Fruit fly (Drosophila melanogaster) whole organism, embryonic: ENCODE data around the gene Doa.
A peak's percentile ranks its signal among the peaks of the same experiment; 100 is the strongest.

Experiments
- Atf-2 ChIP-seq: fragments of 200-800 bp; sonication (Bioruptor generic); optimal IDR thresholded peaks from 2 replicates; lab custom pipeline; 2016; ENCODE audit warnings: missing biosample characterization, missing genetic modification characterization
- Atf6 ChIP-seq: fragments of 200-800 bp; sonication (Bioruptor generic); IDR thresholded peaks from 2 replicates; pipeline ENCODE4 v1.3.6; 2022; ENCODE audit warnings: missing biosample characterization, missing genetic modification characterization
- CG10209 ChIP-seq: fragments of 200-800 bp; sonication (Bioruptor generic); optimal IDR thresholded peaks from 3 replicates; lab custom pipeline; 2017; ENCODE audit warnings: missing biosample characterization, mild to moderate bottlenecking, missing genetic modification characterization, missing genetic modification reagents
- CG10274 ChIP-seq: fragments of 200-800 bp; sonication (Bioruptor generic); optimal IDR thresholded peaks from 3 replicates; lab custom pipeline; 2017; ENCODE audit warnings: missing biosample characterization, mild to moderate bottlenecking, missing genetic modification characterization
- CG11723 ChIP-seq: fragments of 200-800 bp; sonication (Bioruptor generic); optimal IDR thresholded peaks from 2 replicates; lab custom pipeline; 2017; ENCODE audit warnings: missing biosample characterization, mild to moderate bottlenecking, missing genetic modification characterization
- CG16863 ChIP-seq: fragments of 200-800 bp; sonication (Bioruptor generic); optimal IDR thresholded peaks from 3 replicates; lab custom pipeline; 2016; ENCODE audit warnings: missing biosample characterization, missing genetic modification characterization
- CG17186 ChIP-seq: fragments of 200-800 bp; sonication (Bioruptor generic); optimal IDR thresholded peaks from 3 replicates; lab custom pipeline; 2017; ENCODE audit warnings: missing biosample characterization, missing genetic modification reagents, missing genetic modification characterization
- CG17912 ChIP-seq: fragments of 200-800 bp; sonication (Bioruptor generic); optimal IDR thresholded peaks from 2 replicates; lab custom pipeline; 2018; ENCODE audit warnings: missing biosample characterization, mild to moderate bottlenecking, missing genetic modification characterization
- CG18262 ChIP-seq: fragments of 200-800 bp; optimal IDR thresholded peaks from 3 replicates; lab custom pipeline; 2019; ENCODE audit warnings: missing biosample characterization, mild to moderate bottlenecking, missing genetic modification characterization, moderate library complexity
- CG2678 ChIP-seq: fragments of 200-800 bp; sonication (Bioruptor generic); optimal IDR thresholded peaks from 3 replicates; lab custom pipeline; 2019; ENCODE audit warnings: missing biosample characterization, mild to moderate bottlenecking, missing genetic modification characterization, moderate library complexity
- CG2875 ChIP-seq: fragments of 200-800 bp; sonication (Bioruptor generic); optimal IDR thresholded peaks from 2 replicates; lab custom pipeline; 2017; ENCODE audit warnings: missing biosample characterization, mild to moderate bottlenecking, missing genetic modification characterization, missing genetic modification reagents
- CG31224 ChIP-seq: fragments of 200-800 bp; sonication (Bioruptor generic); IDR thresholded peaks from 2 replicates; pipeline ENCODE4 v1.3.6; 2022; ENCODE audit warnings: missing biosample characterization, missing genetic modification characterization
- CG31441 ChIP-seq: fragments of 200-800 bp; sonication (Bioruptor generic); IDR thresholded peaks from 2 replicates; pipeline ENCODE4 v1.3.6; 2022; ENCODE audit warnings: missing biosample characterization, missing genetic modification characterization
- CG34376 ChIP-seq: fragments of 200-800 bp; sonication (Bioruptor generic); optimal IDR thresholded peaks from 2 replicates; lab custom pipeline; 2018; ENCODE audit warnings: missing biosample characterization, mild to moderate bottlenecking, missing genetic modification characterization
- CG34422 ChIP-seq: fragments of 200-800 bp; sonication (Bioruptor generic); IDR thresholded peaks from 3 replicates; pipeline ENCODE4 v1.3.6; 2022; ENCODE audit warnings: missing biosample characterization, missing genetic modification characterization
- CG4360 ChIP-seq: fragments of 200-800 bp; sonication (Bioruptor generic); IDR thresholded peaks from 2 replicates; pipeline ENCODE4 v1.3.6; 2022; ENCODE audit warnings: missing biosample characterization, missing genetic modification characterization
- CG4424 ChIP-seq: fragments of 200-800 bp; sonication (Bioruptor generic); optimal IDR thresholded peaks from 3 replicates; lab custom pipeline; 2016; ENCODE audit warnings: missing biosample characterization, missing genetic modification characterization
- CG4730 ChIP-seq: fragments of 200-800 bp; sonication (Bioruptor generic); IDR thresholded peaks from 2 replicates; pipeline ENCODE4 v1.3.6; 2022; ENCODE audit warnings: missing biosample characterization, missing genetic modification characterization
- CG4820 ChIP-seq: fragments of 200-800 bp; sonication (Bioruptor generic); optimal IDR thresholded peaks from 3 replicates; lab custom pipeline; 2016; ENCODE audit warnings: missing biosample characterization, missing genetic modification characterization
- CG5245 ChIP-seq: fragments of 200-800 bp; sonication (Bioruptor generic); optimal IDR thresholded peaks from 3 replicates; lab custom pipeline; 2016; ENCODE audit warnings: missing biosample characterization, missing genetic modification characterization
- CG7745 ChIP-seq: fragments of 200-800 bp; sonication (Bioruptor generic); optimal IDR thresholded peaks from 2 replicates; lab custom pipeline; 2018; ENCODE audit warnings: missing biosample characterization, mild to moderate bottlenecking, missing genetic modification characterization, moderate library complexity
- CG9215 ChIP-seq: fragments of 200-800 bp; sonication (Bioruptor generic); IDR thresholded peaks from 2 replicates; pipeline ENCODE4 v1.3.6; 2022; ENCODE audit warnings: missing biosample characterization, missing genetic modification characterization
- CG9817 ChIP-seq: fragments of 200-800 bp; sonication (Bioruptor generic); optimal IDR thresholded peaks from 2 replicates; lab custom pipeline; 2018; ENCODE audit warnings: missing biosample characterization, mild to moderate bottlenecking, missing genetic modification characterization, moderate library complexity
- Chrac-16 ChIP-seq: fragments of 200-800 bp; sonication (Bioruptor generic); optimal IDR thresholded peaks from 3 replicates; lab custom pipeline; 2016; ENCODE audit warnings: missing biosample characterization, missing genetic modification characterization
- Dek ChIP-seq: fragments of 200-800 bp; sonication (Bioruptor generic); optimal IDR thresholded peaks from 3 replicates; lab custom pipeline; 2019; ENCODE audit warnings: missing biosample characterization, mild to moderate bottlenecking, missing genetic modification characterization, moderate library complexity
- Dip3 ChIP-seq: fragments of 200-800 bp; sonication (Bioruptor generic); optimal IDR thresholded peaks from 3 replicates; lab custom pipeline; 2016; ENCODE audit warnings: missing biosample characterization, missing genetic modification characterization
- E2f1 ChIP-seq: fragments of 200-800 bp; sonication (Bioruptor generic); IDR thresholded peaks from 2 replicates; pipeline ENCODE4 v1.3.6; 2022; ENCODE audit warnings: missing biosample characterization, missing genetic modification characterization
- Ets97D ChIP-seq: fragments of 200-800 bp; sonication (Bioruptor generic); optimal IDR thresholded peaks from 3 replicates; lab custom pipeline; 2016; ENCODE audit warnings: missing biosample characterization, missing genetic modification characterization
- Hand ChIP-seq: fragments of 200-800 bp; sonication (Bioruptor generic); optimal IDR thresholded peaks from 2 replicates; lab custom pipeline; 2017; ENCODE audit warnings: mild to moderate bottlenecking, missing biosample characterization, missing genetic modification reagents, missing genetic modification characterization
- HmgD ChIP-seq: fragments of 200-800 bp; sonication (Bioruptor generic); optimal IDR thresholded peaks from 3 replicates; lab custom pipeline; 2016; ENCODE audit warnings: missing biosample characterization, missing genetic modification characterization
- Max ChIP-seq: fragments of 200-800 bp; sonication (Bioruptor generic); optimal IDR thresholded peaks from 2 replicates; lab custom pipeline; 2016; ENCODE audit warnings: missing biosample characterization, mild to moderate bottlenecking, missing genetic modification characterization
- Myb ChIP-seq: fragments of 200-800 bp; sonication (Bioruptor generic); optimal IDR thresholded peaks from 2 replicates; lab custom pipeline; 2016; ENCODE audit warnings: missing biosample characterization, missing genetic modification characterization
- NC2β ChIP-seq: fragments of 200-800 bp; sonication (Bioruptor generic); optimal IDR thresholded peaks from 2 replicates; lab custom pipeline; 2016; ENCODE audit warnings: missing biosample characterization, missing genetic modification characterization
- Oaz ChIP-seq: fragments of 200-800 bp; sonication (Bioruptor generic); IDR thresholded peaks from 2 replicates; pipeline ENCODE4 v1.3.6; 2022; ENCODE audit warnings: missing biosample characterization, missing genetic modification characterization
- Poxn ChIP-seq: fragments of 200-800 bp; sonication (Bioruptor generic); IDR thresholded peaks from 2 replicates; pipeline ENCODE4 v1.3.6; 2022; ENCODE audit warnings: missing biosample characterization, missing genetic modification characterization
- Ptx1 ChIP-seq: fragments of 200-800 bp; sonication (Bioruptor generic); IDR thresholded peaks from 2 replicates; pipeline ENCODE4 v1.3.6; 2022; ENCODE audit warnings: missing biosample characterization, missing genetic modification characterization
- Side ChIP-seq: fragments of 200-800 bp; sonication (Bioruptor generic); optimal IDR thresholded peaks from 2 replicates; lab custom pipeline; 2016; ENCODE audit warnings: missing biosample characterization, missing genetic modification characterization
- TFAM ChIP-seq: fragments of 200-800 bp; sonication (Bioruptor generic); optimal IDR thresholded peaks from 2 replicates; lab custom pipeline; 2017; ENCODE audit warnings: missing biosample characterization, missing genetic modification characterization, inconsistent platforms
- Tbp ChIP-seq: fragments of >200 bp; optimal IDR thresholded peaks from 2 replicates; lab custom pipeline; 2018; ENCODE audit warnings: missing biosample characterization, missing genetic modification characterization
- ash1 ChIP-seq: fragments of 200-800 bp; sonication (Bioruptor generic); optimal IDR thresholded peaks from 2 replicates; lab custom pipeline; 2018; ENCODE audit warnings: missing biosample characterization, mild to moderate bottlenecking, missing genetic modification characterization
- bcd ChIP-seq: fragments of 200-800 bp; sonication (Bioruptor generic); optimal IDR thresholded peaks from 2 replicates; lab custom pipeline; 2017; ENCODE audit warnings: missing biosample characterization, mild to moderate bottlenecking, missing genetic modification characterization
- btn ChIP-seq: fragments of 200-800 bp; sonication (Bioruptor generic); optimal IDR thresholded peaks from 2 replicates; lab custom pipeline; 2016; ENCODE audit warnings: missing biosample characterization, missing genetic modification characterization
- crol ChIP-seq: fragments of 200-800 bp; sonication (Bioruptor generic); IDR thresholded peaks from 2 replicates; pipeline ENCODE4 v1.3.6; 2022; ENCODE audit warnings: missing biosample characterization, missing genetic modification characterization
- dan ChIP-seq: fragments of 200-800 bp; sonication (Bioruptor generic); IDR thresholded peaks from 2 replicates; pipeline ENCODE4 v1.3.6; 2022; ENCODE audit warnings: missing biosample characterization, missing genetic modification characterization
- eyg ChIP-seq: fragments of 200-800 bp; sonication (Bioruptor generic); optimal IDR thresholded peaks from 3 replicates; lab custom pipeline; 2016; ENCODE audit warnings: missing biosample characterization, missing genetic modification characterization
- nau ChIP-seq: fragments of 200-800 bp; sonication (Bioruptor generic); optimal IDR thresholded peaks from 3 replicates; lab custom pipeline; 2017; ENCODE audit warnings: missing biosample characterization, mild to moderate bottlenecking, missing genetic modification characterization, missing genetic modification reagents
- prd ChIP-seq, 3 experiments: fragments of >200 bp in 2 of 3; fragments of 200-800 bp in 1 of 3; sonication (Bioruptor generic) in 1 of 3; optimal IDR thresholded peaks in 2 of 3; IDR thresholded peaks in 1 of 3; 2 replicates in 2 of 3; 3 replicates in 1 of 3; pipeline versions ENCODE4 v1.3.6 to Lab custom; 2017 to 2022; ENCODE audit warnings: missing biosample characterization in 1 of 3, missing genetic modification characterization in 1 of 3
- pros ChIP-seq: fragments of 200-800 bp; sonication (Bioruptor generic); optimal IDR thresholded peaks from 3 replicates; lab custom pipeline; 2019; ENCODE audit warnings: missing biosample characterization, mild to moderate bottlenecking, missing genetic modification characterization, moderate library complexity
- sens ChIP-seq: fragments of 200-800 bp; sonication (Bioruptor generic); peaks from one replicate; lab custom pipeline; 2016; ENCODE audit warnings: missing biosample characterization, missing genetic modification characterization
- shn ChIP-seq: fragments of 200-800 bp; sonication (Bioruptor generic); optimal IDR thresholded peaks from 3 replicates; lab custom pipeline; 2016; ENCODE audit warnings: missing biosample characterization, missing genetic modification characterization
- ttk ChIP-seq: fragments of 200-800 bp; sonication (Bioruptor generic); IDR thresholded peaks from 2 replicates; pipeline ENCODE4 v2.1.2; 2022; ENCODE audit warnings: missing biosample characterization, missing genetic modification characterization
- vvl ChIP-seq: fragments of 200-800 bp; sonication (Bioruptor generic); IDR thresholded peaks from 2 replicates; pipeline ENCODE4 v1.3.6; 2022; ENCODE audit warnings: missing biosample characterization, missing genetic modification characterization

Doa gene

dm6 chr3R:28959105-28959504 lies 71.2 kb downstream of the Doa start (continued):
- TF ChIP-seq crol (GFP tag; lab: Robert Waterston, UW), result no peak
- TF ChIP-seq ash1 (GFP tag; lab: Kevin White, UChicago), result no peak
- TF ChIP-seq E2f1, result no peak
- TF ChIP-seq CG9215 (GFP tag; lab: Robert Waterston, UW), result peak; percentile 31; the same call in 1 of the 2 replicates
- TF ChIP-seq eyg, result no peak
- no peak for TF ChIP-seq CG34422 (GFP tag; lab: Robert Waterston, UW)
- TF ChIP-seq CG11723, result no peak
- TF ChIP-seq Poxn, result no peak
- TF ChIP-seq ttk (GFP tag; lab: Robert Waterston, UW), result no peak
- no peak for TF ChIP-seq Myb
- no peak for TF ChIP-seq CG4360 (GFP tag; lab: Robert Waterston, UW)
- TF ChIP-seq Dek (tag; lab: Kevin White, UChicago), result peak; percentile 27
- TF ChIP-seq vvl (GFP tag; lab: Robert Waterston, UW), result 0 out of 2 replicates have a peak, but pooled peaks have one; percentile 29
- no peak for TF ChIP-seq Chrac-16 (GFP tag; lab: Kevin White, UChicago)
- TF ChIP-seq dan, result no peak
- TF ChIP-seq sens (GFP tag; lab: Kevin White, UChicago), result peak; percentile 73
- peak; percentile 62 for TF ChIP-seq CG31441 (GFP tag; lab: Robert Waterston, UW)
- TF ChIP-seq Atf6, result peak; percentile 41; the same call in 1 of the 2 replicates
- no peak for TF ChIP-seq Dip3 (GFP tag; lab: Kevin White, UChicago)
- no peak for TF ChIP-seq CG17186
- TF ChIP-seq btn (GFP tag; lab: Kevin White, UChicago), result no peak
- TF ChIP-seq Oaz (GFP tag; lab: Robert Waterston, UW), result peak; percentile 29; the same call in 1 of the 2 replicates
- no peak for TF ChIP-seq CG31224 (GFP tag; lab: Robert Waterston, UW)
- no peak for TF ChIP-seq HmgD (GFP tag; lab: Kevin White, UChicago)
- TF ChIP-seq CG9817 (tag; lab: Kevin White, UChicago), result peak; percentile 35
- TF ChIP-seq TFAM, result no peak
- TF ChIP-seq CG34376 (GFP tag; lab: Kevin White, UChicago), result peak; percentile 39
- TF ChIP-seq prd (optimal IDR thresholded peaks at IDR 0.05; lab: Kevin White, UChicago), result no peak
- no peak for TF ChIP-seq prd (GFP tag; IDR thresholded peaks at IDR 0.05; lab: Robert Waterston, UW)
- no peak for TF ChIP-seq shn (GFP tag; lab: Kevin White, UChicago)
- TF ChIP-seq Max (GFP tag; lab: Kevin White, UChicago), result no peak
- TF ChIP-seq CG4424 (GFP tag; lab: Kevin White, UChicago), result no peak
- no peak for TF ChIP-seq NC2β (GFP tag; lab: Kevin White, UChicago)
- TF ChIP-seq CG4730 (GFP tag; lab: Robert Waterston, UW), result no peak; the same call in 1 of the 2 replicates
- no peak for TF ChIP-seq CG4820 (GFP tag; lab: Kevin White, UChicago)
- TF ChIP-seq CG17912 (GFP tag; lab: Kevin White, UChicago), result no peak
- no peak for TF ChIP-seq Side
- peak; percentile 31 for TF ChIP-seq CG10209 (GFP tag; lab: Kevin White, UChicago)
- no peak for TF ChIP-seq Tbp (GFP tag; lab: Kevin White, UChicago)
- peak; percentile 75 for TF ChIP-seq CG2678 (tag; lab: Kevin White, UChicago)
- no peak for TF ChIP-seq nau (GFP tag; lab: Kevin White, UChicago)
- TF ChIP-seq Hand (GFP tag; lab: Kevin White, UChicago), result peak; percentile 41
- no peak for TF ChIP-seq CG2875
- TF ChIP-seq bcd (GFP tag; lab: Kevin White, UChicago), result peak; percentile 37
- TF ChIP-seq Ptx1, result 0 out of 2 replicates have a peak, but pooled peaks have one; percentile 29
- TF ChIP-seq Ets97D (GFP tag; lab: Kevin White, UChicago), result no peak
- no peak for TF ChIP-seq CG5245
- TF ChIP-seq CG18262 (tag; lab: Kevin White, UChicago), result no peak
- no peak for TF ChIP-seq Atf-2 (GFP tag; lab: Kevin White, UChicago)
- no peak for TF ChIP-seq CG7745 (tag; lab: Kevin White, UChicago)
- TF ChIP-seq CG10274 (GFP tag; lab: Kevin White, UChicago), result no peak
- no peak for TF ChIP-seq CG16863 (GFP tag; lab: Kevin White, UChicago)
- no peak for TF ChIP-seq pros (GFP tag; lab: Kevin White, UChicago)
